Fruit fly (Drosophila melanogaster): ENCODE results near the gene mri.

The mri gene

dm6 chr3L:166789-167132, 33.2 kb upstream of the mri start (continued):
- TF ChIP-seq CG4617 (GFP tag; optimal IDR thresholded peaks at IDR 0.05; ENCODE audit: borderline replicate concordance) (no peak), schlank (tag; optimal IDR thresholded peaks at IDR 0.05) (no peak), hkb (optimal IDR thresholded peaks at IDR 0.05) (no peak), hkb (GFP tag; IDR thresholded peaks at IDR 0.05) (no peak), row (GFP tag; IDR thresholded peaks at IDR 0.05) (0 out of 3 replicates have a peak, but pooled peaks have one; percentile 2), CG11560 (tag; IDR thresholded peaks at IDR 0.05) (no peak), ara (GFP tag; IDR thresholded peaks at IDR 0.05) (0 out of 2 replicates have a peak, but pooled peaks have one; percentile 2), tgo (GFP tag; IDR thresholded peaks at IDR 0.05) (no peak), CG15696 (tag; optimal IDR thresholded peaks at IDR 0.05) (no peak)

DNA sequence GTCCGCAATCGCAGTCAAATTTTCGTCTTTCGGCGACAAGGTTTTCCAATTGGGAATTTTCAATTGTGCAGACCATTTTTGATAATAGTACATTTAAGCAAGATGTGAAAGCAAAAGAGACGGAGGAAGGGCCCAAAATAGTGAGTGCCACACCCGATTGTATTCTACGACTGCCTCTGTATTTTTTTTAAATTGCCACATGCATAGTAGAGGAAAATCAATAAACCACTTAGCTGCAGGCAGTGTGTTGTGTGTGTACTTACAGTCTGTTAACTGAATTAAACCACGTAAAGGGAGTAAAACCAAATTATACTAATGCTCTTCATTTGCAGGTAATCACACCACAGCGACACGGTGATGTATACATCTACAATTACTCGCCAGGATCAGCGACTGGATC, 28.2 kb upstream of the mri start:
- 0 out of 2 replicates have a peak, but pooled peaks have one; percentile 21 for TF ChIP-seq MBD-R2 (GFP tag; IDR thresholded peaks at IDR 0.05)
- peak; percentile 17 for TF ChIP-seq Elba2 (GFP tag; optimal IDR thresholded peaks at IDR 0.05)
- TF ChIP-seq Blimp-1 (GFP tag; optimal IDR thresholded peaks at IDR 0.05), result no peak
- peak; percentile 90 for TF ChIP-seq onecut (GFP tag; IDR thresholded peaks at IDR 0.05)
- TF ChIP-seq insv (GFP tag; optimal IDR thresholded peaks at IDR 0.05), result peak in 1 of 2 experiments; percentile 77

dm6 chr3L:174501-174900, 25.5 kb upstream of the mri start:
- TF ChIP-seq CG13296 (GFP tag; optimal IDR thresholded peaks at IDR 0.05) (peak; percentile 17), BEAF-32 (GFP tag; optimal IDR thresholded peaks at IDR 0.05) (peak; percentile 84), gfzf (GFP tag; optimal IDR thresholded peaks at IDR 0.05) (peak; percentile 28), Scr (GFP tag; IDR thresholded peaks at IDR 0.05; ENCODE audit: partially characterized antibody) (peak; percentile 89), Nf-YC (tag; optimal IDR thresholded peaks at IDR 0.05) (peak; percentile 21), CG2199 (GFP tag; IDR thresholded peaks at IDR 0.05) (no peak), B-H2 (GFP tag; optimal IDR thresholded peaks at IDR 0.05) (peak; percentile 1), Sry-δ (GFP tag; optimal IDR thresholded peaks at IDR 0.05) (peak; percentile 86), PHDP (tag; optimal IDR thresholded peaks at IDR 0.05) (peak; percentile 18), sr (GFP tag; IDR thresholded peaks at IDR 0.05) (no peak), CG9727 (GFP tag; optimal IDR thresholded peaks at IDR 0.05) (no peak), zen2 (GFP tag; IDR thresholded peaks at IDR 0.05; ENCODE audit: partially characterized antibody) (peak; percentile 83; the same call in 2 of the 3 replicates), pzg (GFP tag; optimal IDR thresholded peaks at IDR 0.05) (peak; percentile 60), hbn (GFP tag; IDR thresholded peaks at IDR 0.05; ENCODE audit: partially characterized antibody) (peak; percentile 94), Lhr (GFP tag; optimal IDR thresholded peaks at IDR 0.05) (no peak), amos (GFP tag; IDR thresholded peaks at IDR 0.05; ENCODE audit: partially characterized antibody) (peak; percentile 89), Dll (GFP tag; IDR thresholded peaks at IDR 0.05; ENCODE audit: partially characterized antibody) (peak; percentile 90), lbe (GFP tag; optimal IDR thresholded peaks at IDR 0.05) (peak; percentile 10), CG6791 (GFP tag; IDR thresholded peaks at IDR 0.05; ENCODE audit: partially characterized antibody) (peak; percentile 88), HmgZ (tag; optimal IDR thresholded peaks at IDR 0.05) (peak; percentile 21), CG10274 (GFP tag; optimal IDR thresholded peaks at IDR 0.05) (no peak), vnd (GFP tag; IDR thresholded peaks at IDR 0.05; ENCODE audit: partially characterized antibody) (peak; percentile 81), Med (GFP tag) (peak; percentile 65), ato (GFP tag; IDR thresholded peaks at IDR 0.05; ENCODE audit: partially characterized antibody) (peak; percentile 81), Doc3 (GFP tag; IDR thresholded peaks at IDR 0.05; ENCODE audit: partially characterized antibody) (peak; percentile 87), CoRest (tag; optimal IDR thresholded peaks at IDR 0.05) (peak; percentile 14), Xrp1 (GFP tag; IDR thresholded peaks at IDR 0.05) (no peak), HLH4C (GFP tag; IDR thresholded peaks at IDR 0.05; ENCODE audit: partially characterized antibody) (peak; percentile 91), knrl (GFP tag; IDR thresholded peaks at IDR 0.05; ENCODE audit: partially characterized antibody) (peak; percentile 86), Opbp (GFP tag; IDR thresholded peaks at IDR 0.05; ENCODE audit: partially characterized antibody) (peak; percentile 92), CG14710 (tag; optimal IDR thresholded peaks at IDR 0.05) (peak; percentile 35), bbx (GFP tag; IDR thresholded peaks at IDR 0.05; ENCODE audit: partially characterized antibody) (peak; percentile 89)

Data from whole organism, embryonic.